Fruit fly (Drosophila melanogaster) whole organism, wandering third instar larva: ENCODE data around the gene DnaJ-H.

Source experiments
- CG32264 ChIP-seq: fragments of 200-800 bp; sonication (Bioruptor generic); optimal IDR thresholded peaks from 2 replicates; lab custom pipeline; 2016; ENCODE audit warnings: missing biosample characterization, missing genetic modification characterization
- Dfd ChIP-seq: fragments of >200 bp; optimal IDR thresholded peaks from 2 replicates; lab custom pipeline; 2017; ENCODE audit warnings: missing biosample characterization, missing genetic modification characterization
- Hr83 ChIP-seq: fragments of 200-300 bp; sonication (Bioruptor generic); optimal IDR thresholded peaks from 2 replicates; lab custom pipeline; 2016; ENCODE audit warnings: missing biosample characterization, mild to moderate bottlenecking, missing genetic modification characterization, moderate library complexity; ENCODE audit not compliant: poor library complexity, severe bottlenecking
- Myc ChIP-seq: fragments of >200 bp; optimal IDR thresholded peaks from 2 replicates; lab custom pipeline; 2017
- br ChIP-seq: fragments of 200-800 bp; sonication (Bioruptor generic); optimal IDR thresholded peaks from 2 replicates; lab custom pipeline; 2016; ENCODE audit warnings: missing biosample characterization, missing genetic modification characterization
- psq ChIP-seq: fragments of 200-800 bp; sonication (Bioruptor generic); optimal IDR thresholded peaks from 3 replicates; lab custom pipeline; 2017; ENCODE audit warnings: missing biosample characterization, mild to moderate bottlenecking, missing genetic modification characterization, moderate library complexity
- sage ChIP-seq: fragments of 200-800 bp; sonication (Bioruptor generic); optimal IDR thresholded peaks from 2 replicates; lab custom pipeline; 2016; ENCODE audit warnings: missing biosample characterization, mild to moderate bottlenecking, missing genetic modification characterization
- sv ChIP-seq: fragments of 200-800 bp; sonication (Bioruptor generic); optimal IDR thresholded peaks from 3 replicates; lab custom pipeline; 2016; ENCODE audit warnings: missing biosample characterization, missing genetic modification characterization
- usp ChIP-seq: fragments of >200 bp; optimal IDR thresholded peaks from 2 replicates; lab custom pipeline; 2017; ENCODE audit warnings: missing biosample characterization, missing genetic modification characterization
- woc ChIP-seq: sonication (Bioruptor generic); optimal IDR thresholded peaks from 2 replicates; lab custom pipeline; 2016; ENCODE audit warnings: missing biosample characterization, mild to moderate bottlenecking, missing genetic modification characterization

DNA sequence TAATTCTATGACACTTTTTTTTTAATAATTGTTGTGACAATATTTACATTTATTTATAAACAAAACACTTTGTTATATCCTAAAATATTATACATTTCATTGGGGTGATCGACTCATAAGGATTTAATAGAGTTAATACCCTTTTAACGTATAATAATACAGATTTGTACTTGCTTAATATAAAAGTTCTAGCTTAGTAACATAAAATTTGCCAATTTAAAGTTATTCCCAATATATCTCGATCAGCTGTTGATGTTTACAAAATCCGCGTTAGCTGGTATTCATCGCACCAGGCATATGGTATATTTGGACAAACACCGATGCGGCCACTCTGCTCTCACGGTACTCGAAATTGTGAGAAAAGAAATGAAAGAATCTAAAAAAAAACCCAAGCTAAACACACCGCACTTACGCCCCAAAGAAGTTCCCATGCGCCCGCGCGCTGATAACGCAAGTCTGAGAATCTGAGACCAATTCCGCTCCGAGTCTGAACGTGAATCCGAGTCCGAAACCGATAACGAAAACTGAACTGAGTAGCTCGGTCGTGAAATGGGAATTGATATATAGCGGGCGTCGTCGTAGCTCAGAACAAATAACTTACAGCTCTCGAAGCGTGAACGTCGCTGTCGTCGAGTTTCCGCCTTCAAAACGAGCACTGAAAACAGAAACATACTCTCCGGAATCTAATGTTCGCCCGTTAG, 37.7 kb upstream of the DnaJ-H start, which contains the start of gene Pect:
- TF ChIP-seq CG32264 (no peak), usp (GFP tag; lab: Kevin White, UChicago) (no peak), psq (GFP tag; lab: Kevin White, UChicago) (peak; percentile 43), sage (GFP tag; lab: Kevin White, UChicago) (no peak), Dfd (GFP tag; lab: Kevin White, UChicago) (no peak), Hr83 (GFP tag; lab: Kevin White, UChicago) (no peak), br (no peak), sv (GFP tag; lab: Kevin White, UChicago) (no peak), woc (GFP tag; lab: Kevin White, UChicago) (no peak), Myc (lab: Kevin White, UChicago) (no peak)
